Fruit fly (Drosophila melanogaster) S2 (cell line): ENCODE results near the gene lqf.
A peak's percentile ranks its signal among the peaks of the same experiment; 100 is the strongest.
"Not testable (repeated sequence)": the region's sequence is repeated elsewhere in the genome, so short reads cannot be mapped to it uniquely, and the experiment has no call there.

Source experiments
- CG8478 ChIP-seq: fragments of >200 bp; optimal IDR thresholded peaks from 2 replicates; lab custom pipeline; 2018
- CTCF ChIP-seq, 2 experiments: fragments of >200 bp; optimal IDR thresholded peaks; 2 replicates each; lab custom pipeline; 2018

The lqf gene

dm6 chr3L:7528380-7529080 is at the start of gene lqf:
lqf (plus strand) TSS chr3L:7528780.
- no peak for TF ChIP-seq CTCF (optimal IDR thresholded peaks at IDR 0.05; lab: Kevin White, UChicago)

DNA sequence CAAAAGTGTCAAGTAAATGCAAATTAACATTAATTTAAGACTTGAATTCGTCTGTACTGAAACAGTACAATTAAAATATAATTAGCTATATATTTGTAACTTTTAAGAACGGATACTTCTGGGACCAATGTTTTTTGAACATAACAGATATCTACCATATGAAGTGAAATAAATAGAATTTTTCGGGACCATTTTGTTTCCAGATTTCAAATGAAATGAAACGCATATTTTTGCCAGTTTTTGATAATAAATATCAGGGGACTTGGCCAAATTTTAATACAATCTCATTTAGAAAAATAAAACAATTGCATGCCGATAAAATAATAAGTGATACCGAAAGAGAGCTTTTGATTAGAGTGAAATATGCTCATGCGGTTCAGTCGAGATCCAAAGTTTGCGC is 42.9 kb upstream of the lqf start, which contains the start of gene mthl6:
Gene mthl6 (plus strand): TSS at position 301 of the 400 bp plus-strand sequence.
- no peak for TF ChIP-seq CTCF (optimal IDR thresholded peaks at IDR 0.05; lab: Kevin White, UChicago)
- TF ChIP-seq CG8478 (lab: Kevin White, UChicago): no peak

DNA sequence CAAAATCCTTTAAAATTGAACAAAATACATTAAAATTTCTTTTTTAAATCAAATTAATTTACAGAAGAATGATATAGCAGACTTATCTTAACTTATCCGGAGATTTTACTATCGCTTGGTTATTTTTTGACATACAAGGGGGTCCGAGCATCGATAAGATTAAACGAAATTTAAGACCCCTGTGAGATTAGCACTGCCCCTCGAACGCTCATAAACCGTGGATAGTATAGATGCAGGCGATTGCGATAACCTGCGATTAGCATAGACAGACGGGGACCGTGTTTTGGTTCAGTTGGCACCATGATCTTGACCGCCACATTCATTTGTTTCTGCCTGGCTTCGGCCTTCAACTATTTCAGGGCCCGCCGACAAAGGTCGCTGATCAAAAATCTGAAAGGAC is 37.0 kb upstream of the lqf start, which contains the start of gene Cyp316a1:
Gene Cyp316a1 (plus strand): TSS at position 301 of the 400 bp plus-strand sequence.
- TF ChIP-seq CTCF (optimal IDR thresholded peaks at IDR 0.05; lab: Kevin White, UChicago): no peak

DNA sequence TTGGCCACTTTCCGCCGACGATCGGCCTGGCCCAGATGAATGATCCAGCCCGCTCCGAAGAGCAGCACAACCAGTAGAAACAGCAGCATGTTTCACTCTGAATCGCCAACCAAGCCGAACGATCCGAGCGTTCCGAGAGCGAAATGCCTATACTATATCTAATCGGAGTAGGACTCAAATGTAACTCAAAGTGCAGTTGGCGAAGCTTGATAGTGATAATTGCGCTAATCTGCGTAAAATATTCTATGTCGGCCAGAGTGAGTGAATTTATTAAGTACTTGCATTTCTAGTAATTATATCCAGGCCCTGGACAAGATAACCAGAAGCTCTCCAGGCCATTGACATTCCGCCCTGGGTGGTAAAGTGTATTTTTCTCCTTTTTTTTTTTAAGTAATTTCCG is 32.5 kb upstream of the lqf start, which contains the start of gene Cyp4d8:
Gene Cyp4d8 (minus strand): TSS at position 101 of the 400 bp plus-strand sequence.
- no peak for TF ChIP-seq CTCF (optimal IDR thresholded peaks at IDR 0.05; lab: Kevin White, UChicago)
- TF ChIP-seq CG8478 (lab: Kevin White, UChicago): no peak

DNA sequence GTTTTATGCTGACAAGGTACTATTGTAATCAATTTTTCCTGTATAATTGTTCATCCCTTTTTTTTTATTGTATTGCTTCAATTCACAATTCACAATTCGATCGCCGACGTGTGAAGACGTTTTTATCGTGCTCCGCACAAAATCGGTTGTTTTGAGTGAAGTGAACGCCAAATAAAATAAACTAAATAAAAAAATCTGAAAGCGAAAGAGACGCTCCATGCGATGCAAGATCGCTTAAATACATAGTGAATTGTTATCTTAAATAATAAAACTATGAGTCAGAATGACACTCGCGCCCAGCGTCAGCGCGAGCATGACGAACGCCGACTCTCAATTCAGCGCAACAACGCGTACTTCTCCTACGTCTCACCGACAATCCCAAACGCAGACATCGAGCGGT is 29.8 kb upstream of the lqf start, which contains the start of gene CG8539:
Gene CG8539 (minus strand): TSS at position 101 of the 400 bp plus-strand sequence.
- TF ChIP-seq CTCF (optimal IDR thresholded peaks at IDR 0.05; lab: Kevin White, UChicago); CG8478 (lab: Kevin White, UChicago): not testable (repeated sequence)

- no peak for TF ChIP-seq CG8478 (lab: Kevin White, UChicago)
- TF ChIP-seq CTCF (optimal IDR thresholded peaks at IDR 0.05; lab: Kevin White, UChicago): no peak
Measured at dm6 chr3L:7506117-7506516, 22.5 kb upstream of the lqf start, which contains the start of gene CG7548. CG7548 (minus strand) TSS chr3L:7506217.

dm6 chr3L:7510414-7511384 is 17.9 kb upstream of the lqf start, which contains the start of gene CG7546:
CG7546 (plus strand) TSS chr3L:7510986.
- TF ChIP-seq CTCF (optimal IDR thresholded peaks at IDR 0.05; lab: Kevin White, UChicago) (peak in 1 of 2 experiments; percentile 49), CG8478 (lab: Kevin White, UChicago) (no peak)

DNA sequence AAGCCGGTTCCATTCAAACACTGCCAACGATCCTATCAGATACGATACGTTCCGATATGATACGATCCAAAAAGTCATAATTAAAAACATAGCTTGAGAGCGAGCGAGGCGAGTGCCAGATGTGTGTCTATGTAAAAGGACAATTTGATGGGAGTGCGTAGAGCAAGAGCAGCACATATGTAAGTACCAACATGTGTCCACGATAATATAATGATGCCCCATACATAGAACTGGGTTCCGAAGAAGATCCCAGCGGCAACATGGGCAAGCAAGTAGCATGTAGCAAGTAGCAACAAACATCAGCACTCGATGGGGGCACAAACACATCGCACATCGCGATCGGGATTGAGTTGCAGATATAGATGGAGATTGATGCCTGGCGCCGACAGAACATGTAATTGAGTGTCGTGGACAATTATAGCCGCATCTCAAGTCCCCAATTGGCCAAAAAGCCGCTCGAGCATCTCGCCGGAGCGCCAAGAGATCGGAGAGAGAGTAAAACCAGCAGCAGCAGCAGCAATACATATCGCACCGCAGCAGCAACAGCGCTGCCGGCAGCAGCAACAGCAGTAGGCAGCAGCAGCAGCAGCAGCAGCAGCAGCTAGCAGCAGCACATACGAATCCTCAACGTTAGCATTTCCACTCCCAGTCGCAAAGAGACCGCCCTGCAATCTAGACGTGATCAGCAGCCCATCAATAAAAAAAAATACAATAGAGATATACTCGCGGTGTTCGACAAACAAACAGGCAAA is 10.1 kb upstream of the lqf start, which contains the start of gene ltl:
Gene ltl (plus strand): TSS at position 647 of the 752 bp plus-strand sequence.
- TF ChIP-seq CG8478 (lab: Kevin White, UChicago) (no peak), CTCF (optimal IDR thresholded peaks at IDR 0.05; lab: Kevin White, UChicago) (no peak)

DNA sequence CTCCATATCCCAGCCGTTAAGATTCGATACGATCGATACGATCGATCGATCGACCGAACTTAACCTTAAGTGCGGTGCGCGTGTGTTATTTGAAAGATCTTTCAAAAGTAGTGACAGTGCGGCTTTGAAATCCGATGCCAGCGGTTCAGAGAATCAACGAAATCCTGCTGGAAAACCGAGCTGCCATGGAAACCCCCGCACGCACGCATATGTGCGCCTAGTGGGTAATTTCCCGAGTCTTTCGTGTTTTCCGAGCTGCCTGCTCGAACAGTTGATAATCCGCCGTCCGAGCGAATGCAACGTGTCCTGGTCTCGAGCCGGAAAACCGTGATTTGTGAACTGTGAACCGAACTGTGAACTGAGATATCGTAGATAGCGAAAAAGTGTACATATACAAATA is 9.4 kb upstream of the lqf start:
- TF ChIP-seq CG8478 (lab: Kevin White, UChicago): no peak

- TF ChIP-seq CTCF (optimal IDR thresholded peaks at IDR 0.05; lab: Kevin White, UChicago): no peak
- TF ChIP-seq CG8478 (lab: Kevin White, UChicago): no peak
Measured at dm6 chr3L:7520619-7521018, 8.0 kb upstream of the lqf start.

- TF ChIP-seq CG8478 (lab: Kevin White, UChicago): no peak
- TF ChIP-seq CTCF (optimal IDR thresholded peaks at IDR 0.05; lab: Kevin White, UChicago): no peak
Measured at dm6 chr3L:7521847-7522246, 6.7 kb upstream of the lqf start.

DNA sequence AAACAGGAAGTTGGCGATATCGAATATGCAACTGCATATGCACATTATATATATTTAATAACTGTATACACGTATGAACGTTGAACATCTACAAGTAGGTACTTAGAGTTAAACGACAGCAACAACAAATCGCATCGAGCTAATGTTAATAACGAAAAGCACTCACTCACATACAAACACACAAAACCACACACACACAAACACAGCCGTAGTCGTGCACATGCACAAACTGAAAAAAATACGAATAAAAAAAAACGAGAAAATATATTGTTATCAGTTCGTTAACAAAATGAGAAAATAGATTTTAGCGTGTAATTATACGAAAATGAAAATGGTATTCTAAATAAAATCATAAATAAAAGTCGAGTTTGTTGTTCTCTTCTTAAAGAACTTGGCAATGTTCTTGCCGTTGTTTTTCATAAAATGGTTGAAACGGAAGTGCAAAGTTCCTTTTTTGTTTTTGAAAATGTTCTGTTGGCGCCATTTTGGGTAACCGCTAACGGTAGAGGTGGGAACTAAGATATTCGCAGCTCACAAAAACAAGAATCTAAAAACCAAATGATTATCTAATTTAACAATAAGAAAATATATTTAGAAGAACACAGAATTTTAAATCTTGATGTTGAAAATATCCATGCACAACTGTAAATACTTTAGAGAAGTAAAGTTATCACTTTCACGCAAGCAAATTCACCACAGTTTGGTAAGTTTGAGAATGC is 760 bp upstream of the lqf start:
- TF ChIP-seq CTCF (optimal IDR thresholded peaks at IDR 0.05; lab: Kevin White, UChicago): no peak
- TF ChIP-seq CG8478 (lab: Kevin White, UChicago): no peak
